Worm (Caenorhabditis elegans): ENCODE data around the gene mars-1.
A peak's percentile ranks its signal among the peaks of the same experiment; 100 is the strongest.

The mars-1 gene

DNA sequence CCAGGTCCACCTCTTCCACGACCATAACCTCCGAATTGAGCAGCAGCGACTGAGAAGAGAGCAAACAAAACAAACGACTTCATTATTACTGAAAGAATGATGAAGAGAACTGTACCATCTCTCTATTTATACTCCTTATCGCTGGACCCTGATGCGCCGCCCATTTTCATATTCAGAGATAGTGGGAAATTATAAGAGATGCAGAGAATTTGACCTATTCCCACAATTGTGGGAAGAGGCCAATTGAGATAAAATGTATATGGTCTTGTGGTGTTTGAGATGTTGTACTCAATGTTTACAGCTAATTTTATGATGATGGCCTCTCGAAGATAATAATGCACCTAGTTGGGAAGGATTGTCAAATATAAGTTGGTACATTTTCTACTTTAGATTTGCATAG, 5.6 kb upstream of the mars-1 start, which contains the start of gene ttr-50 (continued):
- no peak for TF ChIP-seq attf-4 (tag; optimal IDR thresholded peaks at IDR 0.05)
- no peak for TF ChIP-seq nhr-76 (tag; optimal IDR thresholded peaks at IDR 0.05)
- no peak for TF ChIP-seq D1046.2 (GFP tag; IDR thresholded peaks at IDR 0.05)
- no peak for TF ChIP-seq F10B5.3 (tag; optimal IDR thresholded peaks at IDR 0.05)

DNA sequence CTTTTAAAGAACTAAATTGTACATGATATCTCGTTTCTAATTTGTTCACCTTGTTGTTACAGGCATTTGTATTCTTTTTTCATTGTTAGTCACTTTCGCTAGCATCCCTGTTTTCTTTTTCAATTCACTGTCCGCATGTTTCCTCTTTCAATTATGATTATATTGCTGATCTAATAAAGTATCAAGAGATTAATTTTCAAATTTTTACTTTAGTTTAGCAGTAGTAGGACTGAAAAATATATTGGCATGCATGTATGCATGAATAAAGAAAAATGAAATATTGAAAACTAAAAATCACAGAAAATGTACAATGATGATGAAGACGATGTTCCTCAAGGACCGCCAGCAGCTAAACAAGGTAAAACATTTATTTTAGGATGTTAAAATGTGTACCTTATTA, 2.7 kb upstream of the mars-1 start, which contains the start of gene rbm-17:
rbm-17 (plus strand) TSS at position 301 of the 400 bp plus-strand sequence.
- TF ChIP-seq dmd-8 (GFP tag; IDR thresholded peaks at IDR 0.05): no peak
- TF ChIP-seq unc-62 (GFP tag; optimal IDR thresholded peaks at IDR 0.05 in 1 of 2): peak in 1 of 2 experiments; percentile 1
- TF ChIP-seq unc-62 (tag; optimal IDR thresholded peaks at IDR 0.05): no peak
- no peak for TF ChIP-seq dve-1 (tag; optimal IDR thresholded peaks at IDR 0.05; ENCODE audit: insufficient read depth)
- TF ChIP-seq aha-1 (tag): peak; percentile 43
- TF ChIP-seq lsy-2 (tag; optimal IDR thresholded peaks at IDR 0.05): peak in 1 of 2 experiments; percentile 9

DNA sequence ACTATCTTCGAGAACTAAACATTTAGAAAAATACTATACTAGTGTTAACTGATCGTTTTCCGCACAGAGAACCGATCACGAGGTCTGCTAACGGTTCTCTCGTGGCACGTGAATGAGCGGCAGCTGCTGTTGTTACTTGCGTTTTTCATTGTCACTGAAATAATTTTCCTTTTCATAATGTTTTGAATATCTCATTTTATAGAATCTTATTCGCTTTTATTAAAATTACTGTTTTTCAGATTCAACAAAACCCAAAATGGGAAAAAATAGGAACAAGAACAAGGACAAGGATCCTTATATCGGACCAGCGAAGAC, 1.1 kb upstream of the mars-1 start, which contains the start of gene F58B3.6:
F58B3.6 (plus strand) TSS at position 240 of the 315 bp plus-strand sequence.
- TF ChIP-seq nhr-48 (tag; optimal IDR thresholded peaks at IDR 0.05) (no peak), hmg-1.1 (GFP tag; IDR thresholded peaks at IDR 0.05) (0 out of 2 replicates have a peak, but pooled peaks have one; percentile 24), php-3 (GFP tag; IDR thresholded peaks at IDR 0.05) (no peak), unc-130 (GFP tag; optimal IDR thresholded peaks at IDR 0.05) (no peak), aha-1 (tag) (peak; percentile 62), T26A8.4 (GFP tag; IDR thresholded peaks at IDR 0.05) (no peak), aly-2 (tag; optimal IDR thresholded peaks at IDR 0.05) (no peak), nhr-11 (tag; optimal IDR thresholded peaks at IDR 0.05) (peak; percentile 37), daf-19 (GFP tag; conservative IDR thresholded peaks at IDR 0.05) (no peak), lsy-2 (tag; optimal IDR thresholded peaks at IDR 0.05) (peak in 1 of 2 experiments; percentile 38), unc-62 (GFP tag; optimal IDR thresholded peaks at IDR 0.05 in 1 of 2) (no peak), unc-62 (tag; optimal IDR thresholded peaks at IDR 0.05) (no peak), nhr-28 (tag; optimal IDR thresholded peaks at IDR 0.05) (peak; percentile 72), hlh-11 (tag; optimal IDR thresholded peaks at IDR 0.05) (peak; percentile 74), dmd-6 (GFP tag; IDR thresholded peaks at IDR 0.05) (no peak), attf-4 (tag; optimal IDR thresholded peaks at IDR 0.05) (no peak), ctbp-1 (GFP tag; IDR thresholded peaks at IDR 0.05) (no peak), ztf-7 (tag; optimal IDR thresholded peaks at IDR 0.05) (no peak), dve-1 (tag; optimal IDR thresholded peaks at IDR 0.05; ENCODE audit: insufficient read depth) (peak; percentile 83), daf-16 (GFP tag; optimal IDR thresholded peaks at IDR 0.05) (peak in 1 of 2 experiments; percentile 2), daf-16 (tag; optimal IDR thresholded peaks at IDR 0.05) (no peak), hlh-30 (tag; optimal IDR thresholded peaks at IDR 0.05; ENCODE audit: insufficient read depth) (peak; percentile 96), mep-1 (tag; optimal IDR thresholded peaks at IDR 0.05) (peak; percentile 30), mdl-1 (tag; optimal IDR thresholded peaks at IDR 0.05) (peak in 1 of 2 experiments; percentile 64)

ce11 chrIV:11631750-11632149, 3.5 kb downstream of the mars-1 start, which contains the start of gene F58B3.4:
F58B3.4 (minus strand) TSS chrIV:11631850.
- no peak for TF ChIP-seq mdl-1 (tag; optimal IDR thresholded peaks at IDR 0.05)
- no peak for TF ChIP-seq T26A8.4 (GFP tag; IDR thresholded peaks at IDR 0.05)
- no peak for TF ChIP-seq nhr-42 (GFP tag; IDR thresholded peaks at IDR 0.05)
- no peak for TF ChIP-seq dpl-1 (GFP tag; optimal IDR thresholded peaks at IDR 0.05)
- no peak for TF ChIP-seq egl-27 (tag; optimal IDR thresholded peaks at IDR 0.05)
- TF ChIP-seq dve-1 (tag; optimal IDR thresholded peaks at IDR 0.05; ENCODE audit: insufficient read depth): no peak
- no peak for TF ChIP-seq F10B5.3 (tag; optimal IDR thresholded peaks at IDR 0.05)
- no peak for TF ChIP-seq ctbp-1 (GFP tag; IDR thresholded peaks at IDR 0.05)

DNA sequence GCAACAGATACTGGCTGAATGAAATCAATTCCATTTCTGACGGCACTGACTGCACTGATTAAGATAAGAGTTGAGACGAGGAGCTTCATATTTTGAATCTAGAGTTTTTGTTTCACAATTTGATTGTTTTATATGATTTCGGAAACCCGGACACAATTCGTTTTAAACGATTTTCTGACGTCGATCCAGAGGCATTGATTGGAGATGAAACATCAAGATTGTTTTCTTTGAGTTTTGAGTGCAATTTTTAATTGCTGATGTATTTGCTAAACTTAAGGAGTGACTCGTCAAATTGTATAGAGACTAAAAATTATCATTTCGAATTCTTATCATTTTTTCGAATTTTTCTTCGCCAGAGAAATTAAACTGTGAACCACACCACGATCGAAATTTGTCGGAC, 7.4 kb downstream of the mars-1 start, which contains the start of gene lys-6:
lys-6 (minus strand) TSS at position 101 of the 400 bp plus-strand sequence.
- TF ChIP-seq daf-19 (GFP tag; conservative IDR thresholded peaks at IDR 0.05) (no peak), ceh-32 (tag; optimal IDR thresholded peaks at IDR 0.05; ENCODE audit: poor library complexity) (no peak), lsy-2 (tag; optimal IDR thresholded peaks at IDR 0.05) (no peak), unc-39 (tag; optimal IDR thresholded peaks at IDR 0.05) (no peak), madf-5 (GFP tag; IDR thresholded peaks at IDR 0.05) (no peak), nhr-111 (GFP tag; optimal IDR thresholded peaks at IDR 0.05) (no peak), dve-1 (tag; optimal IDR thresholded peaks at IDR 0.05; ENCODE audit: insufficient read depth) (no peak), F37D6.2 (tag; optimal IDR thresholded peaks at IDR 0.05) (no peak), hlh-11 (tag; optimal IDR thresholded peaks at IDR 0.05) (no peak), F44E2.7 (GFP tag; IDR thresholded peaks at IDR 0.05) (no peak)

Data from whole organism, L4 larva.